Fruit fly (Drosophila melanogaster): ENCODE measurements around the gene CG3097.

- TF ChIP-seq CG14655 (GFP tag; optimal IDR thresholded peaks at IDR 0.05) (no peak), CG32121 (GFP tag; IDR thresholded peaks at IDR 0.05) (no peak), Ets98B (GFP tag; IDR thresholded peaks at IDR 0.05) (no peak), CG8301 (tag; optimal IDR thresholded peaks at IDR 0.05) (no peak), CG8159 (tag; optimal IDR thresholded peaks at IDR 0.05) (no peak), CG12605 (GFP tag; IDR thresholded peaks at IDR 0.05) (no peak), CG13204 (GFP tag; optimal IDR thresholded peaks at IDR 0.05) (no peak), rn (GFP tag; IDR thresholded peaks at IDR 0.05) (no peak), CG10348 (GFP tag; IDR thresholded peaks at IDR 0.05) (no peak), fd96Ca (GFP tag; IDR thresholded peaks at IDR 0.05) (no peak), D1 (tag; optimal IDR thresholded peaks at IDR 0.05) (no peak)
These were observed 17.7 kb downstream of the CG3097 start for dm6 chrX:5752838-5753237.
